Worm (Caenorhabditis elegans) whole organism, mixed stage, embryonic: ENCODE results near the gene mrps-2.
A peak's percentile ranks its signal among the peaks of the same experiment; 100 is the strongest.

Experiments used
- M03D4.4 ChIP-seq: sonication (generic microtip); optimal IDR thresholded peaks from 2 replicates; lab custom pipeline; 2017; ENCODE audit warnings: mild to moderate bottlenecking, missing genetic modification characterization, missing compliant biosample characterization
- bed-3 ChIP-seq: fragments of 200-800 bp; sonication (Bioruptor generic); optimal IDR thresholded peaks from 3 replicates; lab custom pipeline; 2018; ENCODE audit warnings: mild to moderate bottlenecking, missing genetic modification characterization, moderate library complexity, missing compliant biosample characterization
- blmp-1 ChIP-seq: fragments of 150-350 bp; optimal IDR thresholded peaks from 2 replicates; lab custom pipeline; 2014; ENCODE audit warnings: missing biosample characterization, missing genetic modification characterization
- ceh-39 ChIP-seq: fragments of 150-350 bp; optimal IDR thresholded peaks from 2 replicates; lab custom pipeline; 2014; ENCODE audit warnings: missing biosample characterization, missing genetic modification characterization
- ceh-43 ChIP-seq: fragments of 200-800 bp; sonication (Bioruptor generic); optimal IDR thresholded peaks from 2 replicates; lab custom pipeline; 2018; ENCODE audit warnings: mild to moderate bottlenecking, missing genetic modification characterization, moderate library complexity, missing compliant biosample characterization
- ceh-83 ChIP-seq: fragments of 200-800 bp; sonication (Bioruptor generic); optimal IDR thresholded peaks from 2 replicates; lab custom pipeline; 2018; ENCODE audit warnings: mild to moderate bottlenecking, missing genetic modification characterization, missing compliant biosample characterization
- ces-1 ChIP-seq: fragments of 150-350 bp; optimal IDR thresholded peaks from 2 replicates; lab custom pipeline; 2014; ENCODE audit warnings: missing biosample characterization, missing genetic modification reagents, missing genetic modification characterization
- cnd-1 ChIP-seq: fragments of 200-800 bp; sonication (Bioruptor generic); optimal IDR thresholded peaks from 2 replicates; lab custom pipeline; 2018; ENCODE audit warnings: mild to moderate bottlenecking, missing genetic modification characterization, missing compliant biosample characterization
- drap-1 ChIP-seq: fragments of 200-800 bp; sonication (Bioruptor generic); optimal IDR thresholded peaks from 3 replicates; lab custom pipeline; 2018; ENCODE audit warnings: mild to moderate bottlenecking, missing genetic modification characterization, missing compliant biosample characterization
- elt-1 ChIP-seq: sonication (generic microtip); optimal IDR thresholded peaks from 2 replicates; lab custom pipeline; 2017; ENCODE audit warnings: missing genetic modification characterization, mild to moderate bottlenecking, missing compliant biosample characterization, antibody characterized with exemption, moderate library complexity, borderline replicate concordance; ENCODE audit not compliant: insufficient read depth
- elt-3 ChIP-seq: fragments of 150-350 bp; optimal IDR thresholded peaks from 2 replicates; lab custom pipeline; 2014; ENCODE audit warnings: missing biosample characterization, missing genetic modification characterization
- flh-1 ChIP-seq: fragments of 200-800 bp; sonication (Bioruptor generic); optimal IDR thresholded peaks from 2 replicates; lab custom pipeline; 2018; ENCODE audit warnings: mild to moderate bottlenecking, missing genetic modification characterization, moderate library complexity, missing compliant biosample characterization
- ham-2 ChIP-seq: fragments of 200-800 bp; sonication (Bioruptor generic); optimal IDR thresholded peaks from 2 replicates; lab custom pipeline; 2018; ENCODE audit warnings: mild to moderate bottlenecking, missing genetic modification characterization, missing compliant biosample characterization
- hlh-1 ChIP-seq: fragments of 150-350 bp; optimal IDR thresholded peaks from 2 replicates; lab custom pipeline; 2014; ENCODE audit warnings: missing biosample characterization, missing genetic modification reagents, missing genetic modification characterization
- lin-13 ChIP-seq: fragments of 150-350 bp; optimal IDR thresholded peaks from 2 replicates; lab custom pipeline; 2014; ENCODE audit warnings: missing biosample characterization, missing genetic modification characterization
- lin-32 ChIP-seq: fragments of 200-800 bp; sonication (Bioruptor generic); optimal IDR thresholded peaks from 2 replicates; lab custom pipeline; 2018; ENCODE audit warnings: mild to moderate bottlenecking, missing genetic modification characterization, missing compliant biosample characterization
- lsy-2 ChIP-seq: fragments of 150-350 bp; optimal IDR thresholded peaks from 2 replicates; lab custom pipeline; 2014; ENCODE audit warnings: missing biosample characterization, missing genetic modification characterization
- mab-5 ChIP-seq: fragments of 150-350 bp; optimal IDR thresholded peaks from 2 replicates; lab custom pipeline; 2014; ENCODE audit warnings: missing biosample characterization, missing genetic modification characterization
- mep-1 ChIP-seq: fragments of 150-350 bp; optimal IDR thresholded peaks from 2 replicates; lab custom pipeline; 2017; ENCODE audit warnings: missing biosample characterization, missing genetic modification reagents, missing genetic modification characterization, inconsistent platforms
- mls-2 ChIP-seq: sonication (generic microtip); optimal IDR thresholded peaks from 2 replicates; lab custom pipeline; 2016; ENCODE audit warnings: mild to moderate bottlenecking, missing genetic modification characterization, moderate library complexity, missing compliant biosample characterization
- nhr-12 ChIP-seq: fragments of 150-350 bp; optimal IDR thresholded peaks from 2 replicates; lab custom pipeline; 2014; ENCODE audit warnings: missing biosample characterization, missing genetic modification characterization
- nhr-2 ChIP-seq: fragments of 150-350 bp; optimal IDR thresholded peaks from 2 replicates; lab custom pipeline; 2014; ENCODE audit warnings: missing biosample characterization, missing genetic modification characterization
- nhr-237 ChIP-seq: fragments of 150-350 bp; optimal IDR thresholded peaks from 2 replicates; lab custom pipeline; 2014; ENCODE audit warnings: missing biosample characterization, missing genetic modification characterization
- nhr-28 ChIP-seq: fragments of 150-350 bp; optimal IDR thresholded peaks from 2 replicates; lab custom pipeline; 2014; ENCODE audit warnings: missing biosample characterization, missing genetic modification characterization
- nhr-76 ChIP-seq: sonication (generic microtip); optimal IDR thresholded peaks from 2 replicates; lab custom pipeline; 2017; ENCODE audit warnings: missing biosample characterization, missing genetic modification characterization
- pha-4 ChIP-seq: fragments of 150-350 bp; optimal IDR thresholded peaks from 2 replicates; lab custom pipeline; 2018; ENCODE audit warnings: missing biosample characterization, missing genetic modification reagents, missing genetic modification characterization
- sem-2 ChIP-seq: fragments of 200-800 bp; sonication (Bioruptor generic); optimal IDR thresholded peaks from 2 replicates; lab custom pipeline; 2018; ENCODE audit warnings: mild to moderate bottlenecking, missing genetic modification characterization, missing compliant biosample characterization
- snpc-4 ChIP-seq: fragments of 150-350 bp; optimal IDR thresholded peaks from 2 replicates; lab custom pipeline; 2014; ENCODE audit warnings: missing biosample characterization, missing genetic modification characterization
- sptf-1 ChIP-seq: sonication (generic microtip); optimal IDR thresholded peaks from 2 replicates; lab custom pipeline; 2017; ENCODE audit warnings: mild to moderate bottlenecking, missing genetic modification characterization, moderate library complexity, missing compliant biosample characterization
- tbx-8 ChIP-seq: fragments of 200-800 bp; sonication (Bioruptor generic); optimal IDR thresholded peaks from 2 replicates; lab custom pipeline; 2018; ENCODE audit warnings: mild to moderate bottlenecking, missing genetic modification characterization, moderate library complexity, missing compliant biosample characterization
- unc-120 ChIP-seq: sonication (generic microtip); optimal IDR thresholded peaks from 2 replicates; lab custom pipeline; 2017; ENCODE audit warnings: missing genetic modification characterization, missing compliant biosample characterization; ENCODE audit not compliant: poor library complexity, severe bottlenecking
- unc-39 ChIP-seq: fragments of 150-350 bp; optimal IDR thresholded peaks from 2 replicates; lab custom pipeline; 2014; ENCODE audit warnings: missing biosample characterization, missing genetic modification characterization
- unc-62 ChIP-seq: fragments of 150-350 bp; optimal IDR thresholded peaks from 2 replicates; lab custom pipeline; 2014; ENCODE audit warnings: missing biosample characterization, missing genetic modification reagents, missing genetic modification characterization
- zip-8 ChIP-seq: fragments of 150-350 bp; optimal IDR thresholded peaks from 2 replicates; lab custom pipeline; 2014; ENCODE audit warnings: missing biosample characterization, missing genetic modification characterization
- ztf-11 ChIP-seq: fragments of 150-350 bp; optimal IDR thresholded peaks from 2 replicates; lab custom pipeline; 2014; ENCODE audit warnings: missing biosample characterization, missing genetic modification characterization

mrps-2 gene

DNA sequence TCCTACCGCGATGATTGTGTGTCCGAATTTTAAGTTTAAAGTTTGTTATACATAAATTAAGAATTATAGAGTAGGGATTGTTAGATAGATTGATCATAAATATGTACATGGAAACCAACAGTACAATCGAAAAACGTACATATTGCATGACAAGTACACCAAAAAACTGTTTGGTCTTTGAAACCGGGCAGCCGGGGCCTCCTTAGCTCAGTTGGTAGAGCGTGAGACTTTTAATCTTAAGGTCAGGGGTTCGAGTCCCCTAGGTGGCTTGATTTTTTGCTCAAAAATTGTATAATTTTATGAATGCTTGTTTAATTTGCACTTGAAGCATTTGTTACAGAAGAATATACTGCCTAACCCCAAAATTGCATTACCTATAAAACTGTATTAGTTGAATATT is 29.6 kb downstream of the mrps-2 start:
- TF ChIP-seq elt-1 (tag; lab: Kevin White, UChicago) (no peak), snpc-4 (tag; lab: Kevin White, UChicago) (no peak), M03D4.4 (no peak), ceh-39 (tag; lab: Kevin White, UChicago) (no peak), elt-3 (tag; lab: Kevin White, UChicago) (no peak), lsy-2 (tag; lab: Kevin White, UChicago) (no peak), lin-32 (GFP tag; lab: Kevin White, UChicago) (no peak), mab-5 (tag; lab: Kevin White, UChicago) (no peak), unc-120 (no peak), pha-4 (no peak), ces-1 (GFP tag; lab: Kevin White, UChicago) (no peak), unc-39 (tag; lab: Kevin White, UChicago) (no peak), sem-2 (GFP tag; lab: Kevin White, UChicago) (no peak), cnd-1 (tag; lab: Kevin White, UChicago) (no peak)

- TF ChIP-seq snpc-4 (tag; lab: Kevin White, UChicago) (no peak), ceh-83 (no peak), ham-2 (no peak), unc-62 (GFP tag; lab: Kevin White, UChicago) (no peak), drap-1 (GFP tag; lab: Kevin White, UChicago) (no peak), lin-13 (no peak), bed-3 (GFP tag; lab: Kevin White, UChicago) (no peak), M03D4.4 (no peak), elt-3 (tag; lab: Kevin White, UChicago) (no peak), elt-1 (tag; lab: Kevin White, UChicago) (no peak), sem-2 (GFP tag; lab: Kevin White, UChicago) (no peak), unc-120 (no peak)
Measured at ce11 chrV:8495965-8496364, 30.5 kb downstream of the mrps-2 start.

- TF ChIP-seq sptf-1 (tag; lab: Kevin White, UChicago) (no peak), cnd-1 (tag; lab: Kevin White, UChicago) (no peak), flh-1 (GFP tag; lab: Kevin White, UChicago) (no peak), bed-3 (GFP tag; lab: Kevin White, UChicago) (no peak)
Measured at ce11 chrV:8499407-8499806, 33.9 kb downstream of the mrps-2 start.

ce11 chrV:8500348-8500747 is 34.9 kb downstream of the mrps-2 start:
- TF ChIP-seq pha-4, result peak; percentile 94
- peak; percentile 88 for TF ChIP-seq nhr-76
- TF ChIP-seq unc-39 (tag; lab: Kevin White, UChicago), result peak; percentile 98
- TF ChIP-seq lin-32 (GFP tag; lab: Kevin White, UChicago), result peak; percentile 99
- peak; percentile 88 for TF ChIP-seq ztf-11
- no peak for TF ChIP-seq snpc-4 (tag; lab: Kevin White, UChicago)
- peak; percentile 98 for TF ChIP-seq ceh-43 (GFP tag; lab: Kevin White, UChicago)
- TF ChIP-seq mab-5 (tag; lab: Kevin White, UChicago), result peak; percentile 62
- peak; percentile 98 for TF ChIP-seq M03D4.4
- TF ChIP-seq elt-3 (tag; lab: Kevin White, UChicago), result peak; percentile 92
- TF ChIP-seq unc-120, result peak; percentile 99
- peak; percentile 95 for TF ChIP-seq nhr-28
- peak; percentile 86 for TF ChIP-seq hlh-1 (tag; lab: Kevin White, UChicago)
- peak; percentile 99 for TF ChIP-seq drap-1 (GFP tag; lab: Kevin White, UChicago)
- TF ChIP-seq nhr-237, result peak; percentile 88
- TF ChIP-seq flh-1 (GFP tag; lab: Kevin White, UChicago), result peak; percentile 97
- no peak for TF ChIP-seq elt-1 (tag; lab: Kevin White, UChicago)
- TF ChIP-seq lsy-2 (tag; lab: Kevin White, UChicago), result peak; percentile 38
- peak; percentile 99 for TF ChIP-seq mls-2
- peak; percentile 99 for TF ChIP-seq sptf-1 (tag; lab: Kevin White, UChicago)
- peak; percentile 96 for TF ChIP-seq sem-2 (GFP tag; lab: Kevin White, UChicago)
- no peak for TF ChIP-seq nhr-2 (tag; lab: Kevin White, UChicago)
- TF ChIP-seq ceh-83, result peak; percentile 99
- TF ChIP-seq tbx-8 (GFP tag; lab: Kevin White, UChicago), result peak; percentile 98
- peak; percentile 71 for TF ChIP-seq ceh-39 (tag; lab: Kevin White, UChicago)
- peak; percentile 88 for TF ChIP-seq mep-1 (tag; lab: Kevin White, UChicago)
- TF ChIP-seq cnd-1 (tag; lab: Kevin White, UChicago), result peak; percentile 99
- TF ChIP-seq lin-13, result peak; percentile 92
- peak; percentile 73 for TF ChIP-seq ces-1 (GFP tag; lab: Kevin White, UChicago)
- TF ChIP-seq blmp-1 (tag; lab: Kevin White, UChicago), result no peak
- peak; percentile 89 for TF ChIP-seq unc-62 (GFP tag; lab: Kevin White, UChicago)
- peak; percentile 97 for TF ChIP-seq bed-3 (GFP tag; lab: Kevin White, UChicago)
- peak; percentile 99 for TF ChIP-seq ham-2
- TF ChIP-seq nhr-12 (tag; lab: Kevin White, UChicago), result peak; percentile 80
- TF ChIP-seq zip-8 (tag; lab: Kevin White, UChicago), result no peak
